Worm (Caenorhabditis elegans) whole organism, young adult: Measurements from ENCODE around the gene cdka-1.

Experiments used
- D2030.7 ChIP-seq: fragments of 200-800 bp; sonication (Bioruptor generic); IDR thresholded peaks from 2 replicates; pipeline ENCODE4 v1.3.6; 2022; ENCODE audit warnings: missing genetic modification reagents, missing genetic modification characterization, missing compliant biosample characterization
- F39B2.1 ChIP-seq: fragments of 200-800 bp; sonication (Bioruptor generic); IDR thresholded peaks from 2 replicates; pipeline ENCODE4 v1.3.6; 2022; ENCODE audit warnings: missing genetic modification reagents, missing genetic modification characterization, missing compliant biosample characterization
- Y95B8A.8 ChIP-seq: fragments of 200-800 bp; sonication (Bioruptor generic); IDR thresholded peaks from 2 replicates; pipeline ENCODE4 v1.3.6; 2022; ENCODE audit warnings: missing genetic modification reagents, missing genetic modification characterization, missing compliant biosample characterization
- ama-1 ChIP-seq, 3 experiments: fragments of 150-350 bp in 1 of 3; sonication (generic microtip) in 2 of 3; optimal IDR thresholded peaks; 2 replicates each; lab custom pipeline; 2014 to 2018; ENCODE audit warnings: missing biosample characterization in 2 of 3, missing genetic modification characterization in 2 of 3, missing genetic modification reagents in 2 of 3
- bed-2 ChIP-seq: fragments of 200-800 bp; sonication (Bioruptor generic); IDR thresholded peaks from 2 replicates; pipeline ENCODE4 v1.3.6; 2022; ENCODE audit warnings: missing genetic modification reagents, missing genetic modification characterization, missing compliant biosample characterization
- ccch-3 ChIP-seq: fragments of 200-800 bp; sonication (Bioruptor generic); optimal IDR thresholded peaks from 2 replicates; lab custom pipeline; 2018; ENCODE audit warnings: mild to moderate bottlenecking, missing genetic modification characterization, missing compliant biosample characterization
- ceh-58 ChIP-seq: fragments of 200-800 bp; sonication (Bioruptor generic); IDR thresholded peaks from 2 replicates; pipeline ENCODE4 v1.3.6; 2022; ENCODE audit warnings: missing genetic modification characterization, missing compliant biosample characterization
- ceh-91 ChIP-seq: fragments of 200-800 bp; sonication (Bioruptor generic); IDR thresholded peaks from 2 replicates; pipeline ENCODE4 v1.3.6; 2022; ENCODE audit warnings: missing genetic modification reagents, missing genetic modification characterization, missing compliant biosample characterization
- him-1 ChIP-seq: sonication (generic microtip); optimal IDR thresholded peaks from 2 replicates; lab custom pipeline; 2016; ENCODE audit warnings: missing genotype, missing genetic modification reagents, missing genetic modification characterization, missing compliant biosample characterization
- lin-26 ChIP-seq: fragments of 200-800 bp; sonication (Bioruptor generic); IDR thresholded peaks from 2 replicates; pipeline ENCODE4 v1.3.6; 2022; ENCODE audit warnings: missing genetic modification reagents, missing genetic modification characterization, missing compliant biosample characterization
- mes-4 ChIP-seq: sonication (generic microtip); optimal IDR thresholded peaks from 2 replicates; lab custom pipeline; 2016; ENCODE audit warnings: missing genotype, missing genetic modification characterization, missing compliant biosample characterization
- pbrm-1 ChIP-seq: fragments of 200-800 bp; sonication (Bioruptor generic); IDR thresholded peaks from 2 replicates; pipeline ENCODE4 v1.3.6; 2022; ENCODE audit warnings: missing genetic modification reagents, missing genetic modification characterization, missing compliant biosample characterization

ce11 chrIII:4677466-4677865, 18.9 kb downstream of the cdka-1 start, which contains the start of gene srg-10:
- TF ChIP-seq ceh-58 (no peak), Y95B8A.8 (GFP tag; lab: Robert Waterston, UW) (no peak), ccch-3 (no peak), ceh-91 (GFP tag; lab: Robert Waterston, UW) (no peak), bed-2 (GFP tag; lab: Robert Waterston, UW) (no peak), ama-1 (optimal IDR thresholded peaks at IDR 0.05; lab: Kevin White, UChicago) (no peak), ama-1 (GFP tag; optimal IDR thresholded peaks at IDR 0.05; lab: Kevin White, UChicago) (no peak), lin-26 (GFP tag; lab: Robert Waterston, UW) (no peak), D2030.7 (GFP tag; lab: Robert Waterston, UW) (no peak), him-1 (tag; lab: Kevin White, UChicago) (no peak), mes-4 (tag; lab: Kevin White, UChicago) (no peak), F39B2.1 (GFP tag; lab: Robert Waterston, UW) (no peak), pbrm-1 (GFP tag; lab: Robert Waterston, UW) (no peak)
